Fruit fly (Drosophila melanogaster) whole organism, embryonic: ENCODE measurements around the gene Rbp.

Source experiments
- CG12769 ChIP-seq: fragments of 200-800 bp; sonication (Bioruptor generic); optimal IDR thresholded peaks from 2 replicates; lab custom pipeline; 2019; ENCODE audit warnings: missing biosample characterization, mild to moderate bottlenecking, missing genetic modification characterization, moderate library complexity
- CG14014 ChIP-seq: fragments of 200-800 bp; sonication (Bioruptor generic); IDR thresholded peaks from 2 replicates; pipeline ENCODE4 v1.3.6; 2022; ENCODE audit warnings: missing biosample characterization, missing genetic modification characterization
- CG14050 ChIP-seq: fragments of 200-800 bp; sonication (Bioruptor generic); IDR thresholded peaks from 3 replicates; pipeline ENCODE4 v1.3.6; 2022; ENCODE audit warnings: missing biosample characterization, missing genetic modification characterization
- CG14710 ChIP-seq: fragments of 200-800 bp; sonication (Bioruptor generic); optimal IDR thresholded peaks from 3 replicates; lab custom pipeline; 2019; ENCODE audit warnings: missing biosample characterization, mild to moderate bottlenecking, missing genetic modification characterization, moderate library complexity
- CG16863 ChIP-seq: fragments of 200-800 bp; sonication (Bioruptor generic); optimal IDR thresholded peaks from 3 replicates; lab custom pipeline; 2016; ENCODE audit warnings: missing biosample characterization, missing genetic modification characterization
- CG4282 ChIP-seq: fragments of 200-800 bp; sonication (Bioruptor generic); optimal IDR thresholded peaks from 2 replicates; lab custom pipeline; 2016; ENCODE audit warnings: missing biosample characterization, missing genetic modification characterization
- Kr ChIP-seq: fragments of 200-800 bp; sonication (Bioruptor generic); optimal IDR thresholded peaks from 2 replicates; lab custom pipeline; 2017; ENCODE audit warnings: missing biosample characterization, mild to moderate bottlenecking, missing genetic modification characterization
- MBD-R2 ChIP-seq: fragments of 200-800 bp; sonication (Bioruptor generic); IDR thresholded peaks from 2 replicates; pipeline ENCODE4 v1.3.6; 2022; ENCODE audit warnings: missing biosample characterization, missing genetic modification characterization
- Sry-β ChIP-seq: fragments of 200-800 bp; sonication (Bioruptor generic); optimal IDR thresholded peaks from 2 replicates; lab custom pipeline; 2018; ENCODE audit warnings: missing biosample characterization, mild to moderate bottlenecking, missing genetic modification characterization, moderate library complexity
- gce ChIP-seq: fragments of 200-800 bp; sonication (Bioruptor generic); IDR thresholded peaks from 3 replicates; pipeline ENCODE4 v1.3.6; 2022; ENCODE audit warnings: missing biosample characterization, missing genetic modification characterization
- tna ChIP-seq: fragments of 200-800 bp; sonication (Bioruptor generic); IDR thresholded peaks from 2 replicates; pipeline ENCODE4 v1.3.6; 2022; ENCODE audit warnings: missing biosample characterization, missing genetic modification characterization; ENCODE audit not compliant: partially characterized antibody

- TF ChIP-seq Kr (no peak), CG12769 (tag; lab: Kevin White, UChicago) (no peak), CG14014 (GFP tag; lab: Robert Waterston, UW) (no peak), gce (GFP tag; lab: Robert Waterston, UW) (no peak), CG14050 (no peak), Sry-β (no peak), CG4282 (GFP tag; lab: Kevin White, UChicago) (no peak), MBD-R2 (GFP tag; lab: Robert Waterston, UW) (no peak), CG16863 (GFP tag; lab: Kevin White, UChicago) (no peak), tna (GFP tag; lab: Robert Waterston, UW) (no peak), CG14710 (tag; lab: Kevin White, UChicago) (no peak)
Observed at dm6 chr3R:15340052-15340732, 34.2 kb upstream of the Rbp start, which contains the start of gene SerRS-m.
